Fruit fly (Drosophila melanogaster) whole organism, prepupa: Measurements from ENCODE around the gene tos.

ENCODE experiments used
- CG10631 ChIP-seq: fragments of 200-800 bp; sonication (Bioruptor generic); optimal IDR thresholded peaks from 2 replicates; lab custom pipeline; 2016; ENCODE audit warnings: missing biosample characterization, missing genetic modification characterization
- CG11294 ChIP-seq: fragments of 200-800 bp; sonication (Bioruptor generic); IDR thresholded peaks from 2 replicates; pipeline ENCODE4 v1.3.6; 2022; ENCODE audit warnings: missing biosample characterization, missing genetic modification characterization
- CG11762 ChIP-seq: fragments of 200-800 bp; sonication (Bioruptor generic); optimal IDR thresholded peaks from 3 replicates; lab custom pipeline; 2016; ENCODE audit warnings: missing biosample characterization, missing genetic modification characterization; ENCODE audit not compliant: insufficient read depth
- CG11902 ChIP-seq: fragments of 200-800 bp; sonication (Bioruptor generic); optimal IDR thresholded peaks from 3 replicates; lab custom pipeline; 2016; ENCODE audit warnings: missing biosample characterization, missing genetic modification characterization
- CG1621 ChIP-seq: fragments of 200-800 bp; sonication (Bioruptor generic); optimal IDR thresholded peaks from 3 replicates; lab custom pipeline; 2018; ENCODE audit warnings: missing biosample characterization, mild to moderate bottlenecking, missing genetic modification characterization
- CG16779 ChIP-seq: fragments of 200-800 bp; sonication (Bioruptor generic); optimal IDR thresholded peaks from 3 replicates; lab custom pipeline; 2017; ENCODE audit warnings: missing biosample characterization, mild to moderate bottlenecking, missing genetic modification characterization
- CG31627 ChIP-seq: fragments of 200-800 bp; sonication (Bioruptor generic); optimal IDR thresholded peaks from 3 replicates; lab custom pipeline; 2016; ENCODE audit warnings: missing biosample characterization, missing genetic modification characterization
- CG3919 ChIP-seq: fragments of 200-800 bp; sonication (Bioruptor generic); optimal IDR thresholded peaks from 3 replicates; lab custom pipeline; 2016; ENCODE audit warnings: missing biosample characterization, missing genetic modification characterization
- CG4318 ChIP-seq: fragments of 200-800 bp; sonication (Bioruptor generic); optimal IDR thresholded peaks from 3 replicates; lab custom pipeline; 2017; ENCODE audit warnings: missing biosample characterization, mild to moderate bottlenecking, missing genetic modification characterization
- CG6163 ChIP-seq: fragments of 200-800 bp; sonication (Bioruptor generic); IDR thresholded peaks from 3 replicates; pipeline ENCODE4 v1.3.6; 2022; ENCODE audit warnings: missing biosample characterization, missing genetic modification characterization
- CG8119 ChIP-seq: fragments of 200-800 bp; sonication (Bioruptor generic); IDR thresholded peaks from 3 replicates; pipeline ENCODE4 v1.3.6; 2022; ENCODE audit warnings: missing biosample characterization, missing genetic modification characterization
- CG8319 ChIP-seq: fragments of 200-800 bp; sonication (Bioruptor generic); optimal IDR thresholded peaks from 3 replicates; lab custom pipeline; 2016; ENCODE audit warnings: missing biosample characterization, missing genetic modification characterization
- CG8632 ChIP-seq: fragments of 200-800 bp; sonication (Bioruptor generic); optimal IDR thresholded peaks from 3 replicates; lab custom pipeline; 2016; ENCODE audit warnings: missing biosample characterization, missing genetic modification characterization
- Eip75B ChIP-seq: fragments of 200-800 bp; sonication (Bioruptor generic); optimal IDR thresholded peaks from 3 replicates; lab custom pipeline; 2016; ENCODE audit warnings: missing biosample characterization, missing genetic modification characterization
- Eip78C ChIP-seq: fragments of 200-800 bp; sonication (Bioruptor generic); peaks from one replicate; lab custom pipeline; 2016; ENCODE audit warnings: missing biosample characterization, missing genetic modification characterization
- Ets21C ChIP-seq: fragments of 200-800 bp; sonication (Bioruptor generic); optimal IDR thresholded peaks from 3 replicates; lab custom pipeline; 2016; ENCODE audit warnings: missing biosample characterization, missing genetic modification characterization
- Ets96B ChIP-seq: fragments of 200-800 bp; optimal IDR thresholded peaks from 2 replicates; lab custom pipeline; 2019; ENCODE audit warnings: missing biosample characterization, mild to moderate bottlenecking, missing genetic modification characterization, moderate library complexity
- Hr4 ChIP-seq: fragments of 200-800 bp; sonication (Bioruptor generic); optimal IDR thresholded peaks from 3 replicates; lab custom pipeline; 2016; ENCODE audit warnings: missing biosample characterization, missing genetic modification characterization
- Lpt ChIP-seq: fragments of 200-800 bp; sonication (Bioruptor generic); optimal IDR thresholded peaks from 3 replicates; lab custom pipeline; 2016; ENCODE audit warnings: missing biosample characterization, missing genetic modification characterization
- Smox ChIP-seq: fragments of 200-800 bp; sonication (Bioruptor generic); optimal IDR thresholded peaks from 3 replicates; lab custom pipeline; 2016; ENCODE audit warnings: missing biosample characterization, missing genetic modification characterization
- Sox14 ChIP-seq: fragments of 200-800 bp; sonication (Bioruptor generic); optimal IDR thresholded peaks from 3 replicates; lab custom pipeline; 2016; ENCODE audit warnings: missing biosample characterization, missing genetic modification characterization
- achi ChIP-seq: fragments of 200-800 bp; sonication (Bioruptor generic); optimal IDR thresholded peaks from 3 replicates; lab custom pipeline; 2016; ENCODE audit warnings: missing biosample characterization, missing genetic modification characterization
- acj6 ChIP-seq: fragments of 200-800 bp; sonication (Bioruptor generic); optimal IDR thresholded peaks from 3 replicates; lab custom pipeline; 2016; ENCODE audit warnings: missing biosample characterization, missing genetic modification characterization
- cyc ChIP-seq: fragments of 200-800 bp; sonication (Bioruptor generic); optimal IDR thresholded peaks from 3 replicates; lab custom pipeline; 2016; ENCODE audit warnings: missing biosample characterization, missing genetic modification characterization
- dsx ChIP-seq: fragments of 200-800 bp; optimal IDR thresholded peaks from 3 replicates; lab custom pipeline; 2019; ENCODE audit warnings: missing biosample characterization, mild to moderate bottlenecking, missing genetic modification characterization, moderate library complexity; ENCODE audit not compliant: poor library complexity, severe bottlenecking
- eg ChIP-seq: fragments of 200-800 bp; sonication (Bioruptor generic); IDR thresholded peaks from 3 replicates; pipeline ENCODE4 v1.3.6; 2022; ENCODE audit warnings: missing biosample characterization, missing genetic modification characterization
- fd59A ChIP-seq: fragments of 200-800 bp; sonication (Bioruptor generic); optimal IDR thresholded peaks from 2 replicates; lab custom pipeline; 2017; ENCODE audit warnings: missing biosample characterization, mild to moderate bottlenecking, missing genetic modification characterization, missing genetic modification reagents
- fd85E ChIP-seq: fragments of 200-800 bp; sonication (Bioruptor generic); optimal IDR thresholded peaks from 3 replicates; lab custom pipeline; 2016; ENCODE audit warnings: missing biosample characterization, missing genetic modification characterization
- fkh ChIP-seq: fragments of 200-800 bp; sonication (Bioruptor generic); optimal IDR thresholded peaks from 3 replicates; lab custom pipeline; 2017; ENCODE audit warnings: missing biosample characterization, mild to moderate bottlenecking, missing genetic modification characterization, moderate library complexity
- net ChIP-seq: fragments of 200-800 bp; sonication (Bioruptor generic); optimal IDR thresholded peaks from 3 replicates; lab custom pipeline; 2016; ENCODE audit warnings: missing biosample characterization, missing genetic modification characterization
- spab ChIP-seq: fragments of 200-800 bp; sonication (Bioruptor generic); optimal IDR thresholded peaks from 2 replicates; lab custom pipeline; 2017; ENCODE audit warnings: missing biosample characterization, mild to moderate bottlenecking, missing genetic modification characterization, missing genetic modification reagents
- ss ChIP-seq, 2 experiments: fragments of 200-800 bp; sonication (Bioruptor generic); optimal IDR thresholded peaks; 2 replicates in 1 of 2; 3 replicates in 1 of 2; lab custom pipeline; 2017 to 2018; ENCODE audit warnings: mild to moderate bottlenecking in 2 of 2, missing biosample characterization in 2 of 2, missing genetic modification characterization in 2 of 2, moderate library complexity in 1 of 2
- svp ChIP-seq: fragments of 200-800 bp; sonication (Bioruptor generic); peaks from one replicate; lab custom pipeline; 2016; ENCODE audit warnings: missing biosample characterization, missing genetic modification characterization
- vri ChIP-seq: fragments of 200-800 bp; sonication (Bioruptor generic); optimal IDR thresholded peaks from 3 replicates; lab custom pipeline; 2016; ENCODE audit warnings: missing biosample characterization, mild to moderate bottlenecking, missing genetic modification characterization

The tos gene

DNA sequence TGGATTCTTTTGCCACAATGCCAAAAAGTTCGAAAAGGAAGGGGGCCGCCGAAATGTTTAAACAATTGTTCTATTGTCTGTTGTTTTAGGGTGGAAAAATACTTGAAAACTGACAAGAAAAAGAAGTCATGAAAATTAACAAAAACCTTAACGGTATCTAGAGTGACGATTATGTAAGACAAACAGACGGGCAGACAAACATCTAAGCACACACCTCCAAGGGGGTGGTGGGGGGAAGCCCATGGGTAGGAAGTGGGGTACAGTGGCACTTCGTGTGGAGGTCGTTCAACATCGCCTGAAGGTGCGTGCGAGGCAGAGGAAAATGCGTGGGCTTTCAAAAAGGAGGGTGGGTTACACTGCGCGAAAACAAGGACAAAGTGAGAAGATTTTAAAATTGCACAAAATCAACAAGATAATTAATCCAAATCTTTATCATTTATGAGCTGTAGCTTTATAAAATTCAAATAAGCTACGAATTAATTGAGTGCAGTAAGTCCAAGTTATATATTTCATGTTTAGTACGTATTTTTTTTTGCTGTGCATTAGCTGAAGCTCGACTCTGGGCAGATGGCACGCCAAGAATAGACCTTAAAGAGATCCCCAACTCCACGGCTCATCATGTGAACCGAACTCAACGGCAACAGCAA, 35.6 kb upstream of the tos start (continued):
- 0 out of 2 replicates have a peak, but pooled peaks have one; percentile 22 for TF ChIP-seq CG11294 (GFP tag; lab: Robert Waterston, UW)
- no peak for TF ChIP-seq dsx (GFP tag; lab: Kevin White, UChicago)
- TF ChIP-seq CG16779 (tag; lab: Kevin White, UChicago), result no peak
- TF ChIP-seq eg, result no peak
- peak; percentile 84 for TF ChIP-seq fkh
- peak; percentile 60; the same call in 2 of the 3 replicates for TF ChIP-seq CG6163
- peak; percentile 8 for TF ChIP-seq CG1621 (tag; lab: Kevin White, UChicago)
- peak; percentile 15 for TF ChIP-seq Eip75B (GFP tag; lab: Kevin White, UChicago)
- TF ChIP-seq Eip78C (GFP tag; lab: Kevin White, UChicago), result peak; percentile 61
- peak in 1 of 2 experiments; percentile 44 for TF ChIP-seq ss (GFP tag; optimal IDR thresholded peaks at IDR 0.05; lab: Kevin White, UChicago)
- TF ChIP-seq spab (GFP tag; lab: Kevin White, UChicago), result no peak
- no peak for TF ChIP-seq CG11762 (GFP tag; lab: Kevin White, UChicago)
- no peak for TF ChIP-seq CG31627
- no peak for TF ChIP-seq CG11902 (GFP tag; lab: Kevin White, UChicago)
- peak; percentile 5 for TF ChIP-seq fd59A

DNA sequence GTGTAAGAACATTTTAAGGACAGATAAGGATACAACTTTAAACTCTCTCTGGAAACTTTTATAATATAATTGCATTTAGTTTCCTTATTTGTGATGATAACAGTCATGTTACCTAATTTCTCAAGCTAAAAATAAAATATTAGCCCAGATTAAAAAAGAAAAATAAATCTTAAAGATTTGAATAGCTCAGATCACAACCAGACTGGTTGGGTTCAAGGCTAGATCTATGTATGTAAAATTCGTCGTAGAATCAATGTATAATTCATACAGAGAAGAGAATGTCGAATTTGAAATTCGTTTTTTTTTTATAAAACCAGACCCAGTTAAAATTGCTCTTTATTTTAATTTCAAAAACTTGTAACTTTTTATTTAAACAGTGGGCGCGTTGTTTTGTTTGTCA, 32.2 kb upstream of the tos start:
- no peak for TF ChIP-seq Ets96B (tag; lab: Kevin White, UChicago)
- no peak for TF ChIP-seq CG4318 (GFP tag; lab: Kevin White, UChicago)
- TF ChIP-seq Hr4 (GFP tag; lab: Kevin White, UChicago), result no peak
- no peak for TF ChIP-seq CG8119 (GFP tag; lab: Robert Waterston, UW)
- no peak for TF ChIP-seq achi (GFP tag; lab: Kevin White, UChicago)
- TF ChIP-seq dsx (GFP tag; lab: Kevin White, UChicago), result no peak
- TF ChIP-seq CG11294 (GFP tag; lab: Robert Waterston, UW), result no peak
- TF ChIP-seq Ets21C, result no peak
- no peak for TF ChIP-seq fd85E
- no peak for TF ChIP-seq CG10631 (GFP tag; lab: Kevin White, UChicago)
- no peak for TF ChIP-seq Eip75B (GFP tag; lab: Kevin White, UChicago)
- TF ChIP-seq CG31627, result no peak
- no peak for TF ChIP-seq CG1621 (tag; lab: Kevin White, UChicago)
- TF ChIP-seq svp (GFP tag; lab: Kevin White, UChicago), result no peak
- no peak for TF ChIP-seq Sox14 (GFP tag; lab: Kevin White, UChicago)
- TF ChIP-seq CG11902 (GFP tag; lab: Kevin White, UChicago), result no peak
- no peak for TF ChIP-seq CG8319 (GFP tag; lab: Kevin White, UChicago)
- no peak for TF ChIP-seq CG8632 (GFP tag; lab: Kevin White, UChicago)
- TF ChIP-seq Smox, result no peak
- TF ChIP-seq, all 60 proteins: peak for 0

DNA sequence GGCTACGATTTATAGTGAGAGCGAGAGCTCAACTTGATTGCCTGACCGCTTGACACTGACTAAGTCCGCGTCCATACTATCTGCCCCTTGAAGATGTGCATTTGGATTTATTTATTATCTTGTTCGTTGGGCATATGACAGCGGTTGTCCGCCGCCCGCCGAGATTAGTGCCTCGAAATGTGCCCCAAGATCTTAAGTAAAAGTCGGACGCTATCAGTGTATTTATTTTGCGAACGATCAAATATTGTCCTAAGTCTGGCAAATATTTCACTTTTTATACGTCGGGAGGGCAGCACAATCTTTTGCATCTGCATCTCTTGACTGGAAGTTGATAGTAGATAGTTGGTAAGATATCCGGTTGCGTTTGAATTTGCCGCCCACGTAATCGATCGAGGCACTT, 31.8 kb upstream of the tos start, which contains the start of gene Irk3:
TSS of gene Irk3 (minus strand) at position 63 of the 400 bp plus-strand sequence.
- TF ChIP-seq CG3919 (GFP tag; lab: Kevin White, UChicago) (no peak), acj6 (GFP tag; lab: Kevin White, UChicago) (no peak), vri (no peak), Hr4 (GFP tag; lab: Kevin White, UChicago) (no peak), net (GFP tag; lab: Kevin White, UChicago) (no peak), cyc (GFP tag; lab: Kevin White, UChicago) (no peak), CG6163 (no peak), Lpt (GFP tag; lab: Kevin White, UChicago) (no peak), CG4318 (GFP tag; lab: Kevin White, UChicago) (no peak)
